Fruit fly (Drosophila melanogaster): ENCODE results near the gene NimC4.

NimC4 gene

DNA sequence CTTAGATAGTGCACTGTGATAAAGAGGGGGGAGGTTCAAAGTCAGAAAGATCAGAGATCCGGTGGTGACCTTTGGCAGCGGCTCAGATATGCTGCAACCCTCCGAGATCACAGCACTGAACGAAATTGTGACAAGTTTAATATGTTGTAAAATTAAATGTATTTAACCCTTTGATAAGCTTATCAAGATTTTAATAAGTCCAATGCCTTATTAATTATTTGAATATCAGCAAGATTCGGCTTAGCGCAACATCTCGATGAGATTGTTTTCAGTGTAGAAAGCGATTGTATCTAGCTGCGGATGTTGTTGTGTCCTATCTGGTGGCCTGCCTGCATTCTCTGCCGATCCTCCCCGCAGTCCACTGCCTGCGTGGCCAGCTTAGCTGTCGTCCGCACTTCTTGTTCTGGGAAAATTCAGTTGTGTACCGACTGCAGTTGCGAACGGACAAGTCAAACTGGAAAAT lies at the start of gene NimC4 (continued):
- TF ChIP-seq CG4707 (GFP tag; optimal IDR thresholded peaks at IDR 0.05), result peak; percentile 1
- peak; percentile 71 for TF ChIP-seq tgo (GFP tag; IDR thresholded peaks at IDR 0.05)
- TF ChIP-seq org-1 (GFP tag; optimal IDR thresholded peaks at IDR 0.05), result peak; percentile 72
- TF ChIP-seq CG10462 (GFP tag; optimal IDR thresholded peaks at IDR 0.05), result peak; percentile 82
- TF ChIP-seq CG12299 (tag; optimal IDR thresholded peaks at IDR 0.05), result no peak
- peak; percentile 54 for TF ChIP-seq CG18619 (GFP tag; optimal IDR thresholded peaks at IDR 0.05)
- TF ChIP-seq chn (GFP tag; optimal IDR thresholded peaks at IDR 0.05), result peak; percentile 87
- peak; percentile 59 for TF ChIP-seq disco-r (GFP tag; optimal IDR thresholded peaks at IDR 0.05)
- TF ChIP-seq btn (GFP tag; optimal IDR thresholded peaks at IDR 0.05), result peak; percentile 68
- no peak for TF ChIP-seq insv (GFP tag; optimal IDR thresholded peaks at IDR 0.05)
- TF ChIP-seq D19B (GFP tag; optimal IDR thresholded peaks at IDR 0.05), result no peak
- TF ChIP-seq vvl (GFP tag; IDR thresholded peaks at IDR 0.05), result peak; percentile 82
- no peak for TF ChIP-seq CG42726 (GFP tag; IDR thresholded peaks at IDR 0.05; ENCODE audit: partially characterized antibody)
- TF ChIP-seq CG11247 (GFP tag; IDR thresholded peaks at IDR 0.05), result peak; percentile 41; the same call in 1 of the 2 replicates
- TF ChIP-seq Lim3 (GFP tag; IDR thresholded peaks at IDR 0.05), result no peak
- TF ChIP-seq TFAM (GFP tag; optimal IDR thresholded peaks at IDR 0.05), result peak; percentile 33
- TF ChIP-seq CG11723 (GFP tag; optimal IDR thresholded peaks at IDR 0.05), result peak; percentile 35
- TF ChIP-seq Atf-2 (GFP tag; optimal IDR thresholded peaks at IDR 0.05), result peak; percentile 70
- TF ChIP-seq zen (tag; optimal IDR thresholded peaks at IDR 0.05), result peak; percentile 99
- no peak for TF ChIP-seq CG15269 (tag; optimal IDR thresholded peaks at IDR 0.05)
- TF ChIP-seq Aef1 (GFP tag; IDR thresholded peaks at IDR 0.05), result no peak
- peak; percentile 46 for TF ChIP-seq CG15601 (tag; optimal IDR thresholded peaks at IDR 0.05)
- TF ChIP-seq inv (GFP tag; IDR thresholded peaks at IDR 0.05; ENCODE audit: partially characterized antibody), result no peak
- TF ChIP-seq CG14441 (GFP tag; IDR thresholded peaks at IDR 0.05), result 0 out of 2 replicates have a peak, but pooled peaks have one; percentile 32
- peak; percentile 89 for TF ChIP-seq CG30431 (GFP tag; optimal IDR thresholded peaks at IDR 0.05)
- no peak for TF ChIP-seq CG5180 (GFP tag; optimal IDR thresholded peaks at IDR 0.05)
- peak; percentile 63 for TF ChIP-seq Abd-B (GFP tag; optimal IDR thresholded peaks at IDR 0.05)
- TF ChIP-seq CG2875 (GFP tag; optimal IDR thresholded peaks at IDR 0.05), result peak; percentile 60
- TF ChIP-seq zfh1 (GFP tag; IDR thresholded peaks at IDR 0.05), result peak; percentile 96
- no peak for TF ChIP-seq cas (GFP tag; IDR thresholded peaks at IDR 0.05)
- TF ChIP-seq twi (tag; optimal IDR thresholded peaks at IDR 0.05), result peak; percentile 77
- no peak for TF ChIP-seq CG10147 (GFP tag; optimal IDR thresholded peaks at IDR 0.05)
- peak; percentile 69 for TF ChIP-seq nerfin-1 (tag; optimal IDR thresholded peaks at IDR 0.05)
- TF ChIP-seq her (GFP tag; optimal IDR thresholded peaks at IDR 0.05), result peak; percentile 33
- peak; percentile 86 for TF ChIP-seq CG16815 (GFP tag; optimal IDR thresholded peaks at IDR 0.05)
- no peak for TF ChIP-seq lab (GFP tag; optimal IDR thresholded peaks at IDR 0.05)
- no peak for TF ChIP-seq CrebB (tag; optimal IDR thresholded peaks at IDR 0.05)
- TF ChIP-seq caup (GFP tag; optimal IDR thresholded peaks at IDR 0.05; ENCODE audit: severe bottlenecking), result peak; percentile 27
- TF ChIP-seq CG11695 (GFP tag; IDR thresholded peaks at IDR 0.05), result peak; percentile 64; the same call in 2 of the 3 replicates
- TF ChIP-seq CG3163 (GFP tag; optimal IDR thresholded peaks at IDR 0.05), result peak; percentile 33
- peak; percentile 84 for TF ChIP-seq pnt (GFP tag; optimal IDR thresholded peaks at IDR 0.05)
- peak; percentile 97 for TF ChIP-seq ara (GFP tag; IDR thresholded peaks at IDR 0.05)
- peak; percentile 85 for TF ChIP-seq sens-2 (GFP tag; IDR thresholded peaks at IDR 0.05)
- peak in 1 of 2 experiments; percentile 81 for TF ChIP-seq bsh (GFP tag; optimal IDR thresholded peaks at IDR 0.05)
- TF ChIP-seq CG4404 (GFP tag; IDR thresholded peaks at IDR 0.05), result peak; percentile 99
- TF ChIP-seq Sry-δ (GFP tag; optimal IDR thresholded peaks at IDR 0.05), result no peak
- TF ChIP-seq ac (GFP tag; optimal IDR thresholded peaks at IDR 0.05), result peak; percentile 98
- TF ChIP-seq yki (optimal IDR thresholded peaks at IDR 0.05), result no peak
- TF ChIP-seq Stat92E (GFP tag; optimal IDR thresholded peaks at IDR 0.05), result peak in 1 of 3 experiments; percentile 80
- TF ChIP-seq corto (GFP tag; optimal IDR thresholded peaks at IDR 0.05), result no peak
